Worm (Caenorhabditis elegans): ENCODE results near the gene snn-1.

Gene snn-1

DNA sequence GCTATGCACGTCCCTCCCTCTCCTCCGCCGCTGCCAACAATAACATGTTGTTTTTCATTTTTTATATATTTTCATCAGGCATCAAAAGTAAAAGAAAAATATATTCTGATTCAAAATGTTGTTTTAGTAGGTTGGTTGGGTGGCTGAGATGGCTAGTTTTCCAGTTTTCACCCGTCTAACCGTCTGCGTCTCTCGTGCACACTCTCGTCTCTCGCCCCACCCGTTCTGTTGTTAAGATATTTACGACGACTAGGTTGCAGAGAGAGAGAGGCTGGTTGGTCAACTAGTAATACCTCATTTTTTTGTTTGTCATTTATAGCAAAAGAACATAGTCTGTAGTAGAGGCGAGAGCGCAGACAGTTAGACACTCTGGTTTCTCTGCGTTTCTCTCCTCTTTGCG lies 23.7 kb upstream of the snn-1 start (continued):
- TF ChIP-seq nhr-85 (tag) (peak; percentile 78), zag-1 (tag; optimal IDR thresholded peaks at IDR 0.05) (no peak), lir-3 (tag; optimal IDR thresholded peaks at IDR 0.05; ENCODE audit: poor library complexity) (no peak), snu-23 (GFP tag; optimal IDR thresholded peaks at IDR 0.05) (peak; percentile 23), ceh-82 (tag; optimal IDR thresholded peaks at IDR 0.05) (no peak), skn-1 (tag; optimal IDR thresholded peaks at IDR 0.05) (no peak), irx-1 (tag; optimal IDR thresholded peaks at IDR 0.05) (no peak), efl-3 (GFP tag; optimal IDR thresholded peaks at IDR 0.05) (no peak), jun-1 (tag; optimal IDR thresholded peaks at IDR 0.05) (no peak), unc-98 (GFP tag; IDR thresholded peaks at IDR 0.05) (no peak), sptf-1 (tag; optimal IDR thresholded peaks at IDR 0.05) (no peak), dsc-1 (tag; optimal IDR thresholded peaks at IDR 0.05) (no peak), elt-2 (tag; optimal IDR thresholded peaks at IDR 0.05) (no peak), Y116A8C.19 (tag; optimal IDR thresholded peaks at IDR 0.05; ENCODE audit: borderline replicate concordance) (no peak), hpl-2 (GFP tag; optimal IDR thresholded peaks at IDR 0.05) (no peak), swsn-7 (tag; optimal IDR thresholded peaks at IDR 0.05) (peak; percentile 16), lin-39 (tag; optimal IDR thresholded peaks at IDR 0.05) (no peak), egl-27 (tag; optimal IDR thresholded peaks at IDR 0.05) (no peak), ceh-8 (GFP tag; optimal IDR thresholded peaks at IDR 0.05) (no peak), aly-2 (tag; optimal IDR thresholded peaks at IDR 0.05) (no peak), ceh-90 (tag; optimal IDR thresholded peaks at IDR 0.05) (no peak), isw-1 (GFP tag; IDR thresholded peaks at IDR 0.05) (no peak), pag-3 (tag; optimal IDR thresholded peaks at IDR 0.05; ENCODE audit: borderline replicate concordance, insufficient read depth) (no peak), vab-15 (tag; optimal IDR thresholded peaks at IDR 0.05) (no peak), rnt-1 (tag; optimal IDR thresholded peaks at IDR 0.05) (peak; percentile 14), nhr-71 (tag; optimal IDR thresholded peaks at IDR 0.05) (peak; percentile 9), nhr-19 (GFP tag; conservative IDR thresholded peaks at IDR 0.05) (no peak), hlh-17 (GFP tag; optimal IDR thresholded peaks at IDR 0.05; ENCODE audit: borderline replicate concordance) (no peak), nhr-76 (tag; optimal IDR thresholded peaks at IDR 0.05) (no peak), ceh-88 (GFP tag; IDR thresholded peaks at IDR 0.05) (no peak), ces-1 (GFP tag; optimal IDR thresholded peaks at IDR 0.05) (no peak), lin-13 (GFP tag; optimal IDR thresholded peaks at IDR 0.05) (no peak), unc-30 (tag; optimal IDR thresholded peaks at IDR 0.05) (no peak), sox-4 (tag; optimal IDR thresholded peaks at IDR 0.05) (no peak), mdl-1 (tag; optimal IDR thresholded peaks at IDR 0.05) (peak in 1 of 2 experiments; percentile 25), fkh-10 (GFP tag; optimal IDR thresholded peaks at IDR 0.05) (no peak), mef-2 (tag; optimal IDR thresholded peaks at IDR 0.05) (no peak), ama-1 (optimal IDR thresholded peaks at IDR 0.05) (no peak), hlh-4 (tag; optimal IDR thresholded peaks at IDR 0.05) (no peak), aha-1 (tag; optimal IDR thresholded peaks at IDR 0.05) (no peak), efl-1 (optimal IDR thresholded peaks at IDR 0.05) (peak in 1 of 2 experiments; percentile 4), efl-1 (GFP tag; optimal IDR thresholded peaks at IDR 0.05 in 1 of 2) (peak in 1 of 2 experiments; percentile 72), sup-37 (GFP tag; optimal IDR thresholded peaks at IDR 0.05) (no peak), nhr-47 (tag; optimal IDR thresholded peaks at IDR 0.05) (peak; percentile 28), lin-14 (GFP tag; optimal IDR thresholded peaks at IDR 0.05) (peak; percentile 38), C34B4.2 (tag; optimal IDR thresholded peaks at IDR 0.05) (no peak), xbp-1 (tag; optimal IDR thresholded peaks at IDR 0.05) (no peak), C16A3.4 (tag; optimal IDR thresholded peaks at IDR 0.05) (no peak), dpl-1 (GFP tag; optimal IDR thresholded peaks at IDR 0.05) (no peak)

Measured in whole organism, L1 larva.